Fruit fly (Drosophila melanogaster) whole organism, wandering third instar larva: ENCODE results near the gene CG12071.

ENCODE experiments used
- Abd-B ChIP-seq: fragments of >200 bp; optimal IDR thresholded peaks from 2 replicates; lab custom pipeline; 2017; ENCODE audit warnings: missing biosample characterization, missing genetic modification characterization
- CG32264 ChIP-seq: fragments of 200-800 bp; sonication (Bioruptor generic); optimal IDR thresholded peaks from 2 replicates; lab custom pipeline; 2016; ENCODE audit warnings: missing biosample characterization, missing genetic modification characterization
- CG9705 ChIP-seq: fragments of 200-800 bp; sonication (Bioruptor generic); optimal IDR thresholded peaks from 2 replicates; lab custom pipeline; 2018; ENCODE audit warnings: missing biosample characterization, mild to moderate bottlenecking, missing genetic modification characterization
- CrebA ChIP-seq: fragments of 200-800 bp; sonication (Bioruptor generic); optimal IDR thresholded peaks from 2 replicates; lab custom pipeline; 2016; ENCODE audit warnings: missing biosample characterization, mild to moderate bottlenecking, missing genetic modification characterization, borderline replicate concordance
- Dif ChIP-seq: fragments of 200-275, 200-300 bp; sonication (Bioruptor generic); optimal IDR thresholded peaks from 2 replicates; lab custom pipeline; 2018; ENCODE audit warnings: missing biosample characterization, missing genetic modification characterization; ENCODE audit not compliant: partially characterized antibody
- GATAd ChIP-seq: sonication (Bioruptor generic); optimal IDR thresholded peaks from 2 replicates; lab custom pipeline; 2016; ENCODE audit warnings: missing biosample characterization, missing genetic modification characterization
- HLH106 ChIP-seq: fragments of 200-800 bp; optimal IDR thresholded peaks from 3 replicates; lab custom pipeline; 2019; ENCODE audit warnings: missing biosample characterization, mild to moderate bottlenecking, missing genetic modification characterization, moderate library complexity
- Hnf4 ChIP-seq: fragments of 200-800 bp; sonication (Bioruptor generic); optimal IDR thresholded peaks from 2 replicates; lab custom pipeline; 2016; ENCODE audit warnings: missing biosample characterization, mild to moderate bottlenecking, missing genetic modification characterization
- Hr78 ChIP-seq: fragments of >200 bp; optimal IDR thresholded peaks from 2 replicates; lab custom pipeline; 2017; ENCODE audit warnings: missing biosample characterization, missing genetic modification characterization
- Hr83 ChIP-seq: fragments of 200-300 bp; sonication (Bioruptor generic); optimal IDR thresholded peaks from 2 replicates; lab custom pipeline; 2016; ENCODE audit warnings: missing biosample characterization, mild to moderate bottlenecking, missing genetic modification characterization, moderate library complexity; ENCODE audit not compliant: poor library complexity, severe bottlenecking
- Jra ChIP-seq: sonication (Bioruptor generic); optimal IDR thresholded peaks from 2 replicates; lab custom pipeline; 2016; ENCODE audit warnings: missing biosample characterization, missing genetic modification characterization
- Mio ChIP-seq: sonication (Bioruptor generic); optimal IDR thresholded peaks from 2 replicates; lab custom pipeline; 2016; ENCODE audit warnings: missing biosample characterization, missing genetic modification characterization
- Myc ChIP-seq: fragments of >200 bp; optimal IDR thresholded peaks from 2 replicates; lab custom pipeline; 2017
- N ChIP-seq: fragments of >200 bp; optimal IDR thresholded peaks from 2 replicates; lab custom pipeline; 2018; ENCODE audit warnings: missing biosample characterization, missing external identifiers, missing genetic modification characterization
- OdsH ChIP-seq: fragments of 200-800 bp; sonication (Bioruptor generic); optimal IDR thresholded peaks from 2 replicates; lab custom pipeline; 2016; ENCODE audit warnings: missing biosample characterization, mild to moderate bottlenecking, missing genetic modification characterization
- Rel ChIP-seq, 2 experiments: fragments of 200-800 bp; sonication (Bioruptor generic) in 1 of 2; optimal IDR thresholded peaks; 2 replicates in 1 of 2; 3 replicates in 1 of 2; lab custom pipeline; 2016 to 2019; ENCODE audit warnings: mild to moderate bottlenecking in 2 of 2, missing biosample characterization in 2 of 2, missing genetic modification characterization in 2 of 2, moderate library complexity in 1 of 2
- Sp1 ChIP-seq: fragments of 200-800 bp; sonication (Bioruptor generic); optimal IDR thresholded peaks from 3 replicates; lab custom pipeline; 2019; ENCODE audit warnings: missing biosample characterization, mild to moderate bottlenecking, missing genetic modification characterization, moderate library complexity
- Vsx2 ChIP-seq: fragments of 200-300, 225-300 bp; sonication (Bioruptor generic); optimal IDR thresholded peaks from 2 replicates; lab custom pipeline; 2018; ENCODE audit warnings: missing biosample characterization, missing genetic modification characterization; ENCODE audit not compliant: partially characterized antibody
- br ChIP-seq: fragments of 200-800 bp; sonication (Bioruptor generic); optimal IDR thresholded peaks from 2 replicates; lab custom pipeline; 2016; ENCODE audit warnings: missing biosample characterization, missing genetic modification characterization
- brk ChIP-seq: fragments of 200-800 bp; sonication (Bioruptor generic); optimal IDR thresholded peaks from 2 replicates; lab custom pipeline; 2016; ENCODE audit warnings: missing biosample characterization, mild to moderate bottlenecking, missing genetic modification characterization
- dl ChIP-seq, 2 experiments: fragments of 175-275, 200-275 bp in 1 of 2; fragments of 200-275 bp in 1 of 2; sonication (Bioruptor generic); optimal IDR thresholded peaks; lab custom pipeline; 2018; ENCODE audit warnings: mild to moderate bottlenecking in 2 of 2, missing biosample characterization in 2 of 2, missing genetic modification characterization in 2 of 2, moderate library complexity in 2 of 2; ENCODE audit not compliant: partially characterized antibody in 2 of 2, insufficient read depth in 1 of 2
- dmrt93B ChIP-seq: fragments of 200-800 bp; sonication (Bioruptor generic); optimal IDR thresholded peaks from 2 replicates; lab custom pipeline; 2018; ENCODE audit warnings: missing biosample characterization, mild to moderate bottlenecking, missing genetic modification characterization
- dsf ChIP-seq: sonication (Bioruptor generic); optimal IDR thresholded peaks from 2 replicates; lab custom pipeline; 2016; ENCODE audit warnings: missing biosample characterization, missing genetic modification characterization, borderline replicate concordance
- ey ChIP-seq: fragments of 200-800 bp; sonication (Bioruptor generic); optimal IDR thresholded peaks from 2 replicates; lab custom pipeline; 2016; ENCODE audit warnings: missing biosample characterization, missing genetic modification characterization
- fru ChIP-seq: fragments of 200-800 bp; sonication (Bioruptor generic); optimal IDR thresholded peaks from 3 replicates; lab custom pipeline; 2016; ENCODE audit warnings: missing biosample characterization, mild to moderate bottlenecking, missing genetic modification characterization
- h ChIP-seq: fragments of 200-800 bp; sonication (Bioruptor generic); optimal IDR thresholded peaks from 3 replicates; lab custom pipeline; 2016; ENCODE audit warnings: missing biosample characterization, mild to moderate bottlenecking, missing genetic modification characterization
- jim ChIP-seq: fragments of 175-275, 200-325 bp; sonication (Bioruptor generic); optimal IDR thresholded peaks from 2 replicates; lab custom pipeline; 2016; ENCODE audit warnings: missing biosample characterization, mild to moderate bottlenecking, missing genetic modification characterization
- lola ChIP-seq: fragments of >200 bp; optimal IDR thresholded peaks from 2 replicates; lab custom pipeline; 2017; ENCODE audit warnings: missing biosample characterization, missing genetic modification characterization
- psq ChIP-seq: fragments of 200-800 bp; sonication (Bioruptor generic); optimal IDR thresholded peaks from 3 replicates; lab custom pipeline; 2017; ENCODE audit warnings: missing biosample characterization, mild to moderate bottlenecking, missing genetic modification characterization, moderate library complexity
- rgr ChIP-seq: fragments of 200-800 bp; sonication (Bioruptor generic); optimal IDR thresholded peaks from 3 replicates; lab custom pipeline; 2016; ENCODE audit warnings: missing biosample characterization, mild to moderate bottlenecking, missing genetic modification characterization
- sage ChIP-seq: fragments of 200-800 bp; sonication (Bioruptor generic); optimal IDR thresholded peaks from 2 replicates; lab custom pipeline; 2016; ENCODE audit warnings: missing biosample characterization, mild to moderate bottlenecking, missing genetic modification characterization
- sv ChIP-seq: fragments of 200-800 bp; sonication (Bioruptor generic); optimal IDR thresholded peaks from 3 replicates; lab custom pipeline; 2016; ENCODE audit warnings: missing biosample characterization, missing genetic modification characterization
- tai ChIP-seq: sonication (Bioruptor generic); optimal IDR thresholded peaks from 2 replicates; lab custom pipeline; 2016; ENCODE audit warnings: missing biosample characterization, missing genetic modification characterization
- usp ChIP-seq: fragments of >200 bp; optimal IDR thresholded peaks from 2 replicates; lab custom pipeline; 2017; ENCODE audit warnings: missing biosample characterization, missing genetic modification characterization
- woc ChIP-seq: sonication (Bioruptor generic); optimal IDR thresholded peaks from 2 replicates; lab custom pipeline; 2016; ENCODE audit warnings: missing biosample characterization, mild to moderate bottlenecking, missing genetic modification characterization

CG12071 gene

dm6 chr3R:30880894-30881293 is at the start of gene CG12071:
Gene CG12071, minus strand, starts transcription at chr3R:30881027.
- TF ChIP-seq Hr83, result no peak
- TF ChIP-seq usp (GFP tag; lab: Kevin White, UChicago), result no peak
- TF ChIP-seq Mio (GFP tag; lab: Kevin White, UChicago), result no peak
- TF ChIP-seq jim (GFP tag; lab: Kevin White, UChicago), result no peak
- no peak for TF ChIP-seq rgr (GFP tag; lab: Kevin White, UChicago)
- no peak for TF ChIP-seq sage (GFP tag; lab: Kevin White, UChicago)
- TF ChIP-seq tai (GFP tag; lab: Kevin White, UChicago), result no peak
- TF ChIP-seq Jra (GFP tag; lab: Kevin White, UChicago), result no peak
- no peak for TF ChIP-seq Vsx2
- TF ChIP-seq Hnf4 (GFP tag; lab: Kevin White, UChicago), result no peak
- no peak for TF ChIP-seq h
- no peak for TF ChIP-seq dmrt93B (GFP tag; lab: Kevin White, UChicago)
- TF ChIP-seq CG32264 (GFP tag; lab: Kevin White, UChicago), result no peak
- TF ChIP-seq br, result no peak
- TF ChIP-seq CG9705 (GFP tag; lab: Kevin White, UChicago), result no peak
- no peak for TF ChIP-seq woc
- TF ChIP-seq brk (GFP tag; lab: Kevin White, UChicago), result no peak
- TF ChIP-seq, all 38 proteins: peak for 0

DNA sequence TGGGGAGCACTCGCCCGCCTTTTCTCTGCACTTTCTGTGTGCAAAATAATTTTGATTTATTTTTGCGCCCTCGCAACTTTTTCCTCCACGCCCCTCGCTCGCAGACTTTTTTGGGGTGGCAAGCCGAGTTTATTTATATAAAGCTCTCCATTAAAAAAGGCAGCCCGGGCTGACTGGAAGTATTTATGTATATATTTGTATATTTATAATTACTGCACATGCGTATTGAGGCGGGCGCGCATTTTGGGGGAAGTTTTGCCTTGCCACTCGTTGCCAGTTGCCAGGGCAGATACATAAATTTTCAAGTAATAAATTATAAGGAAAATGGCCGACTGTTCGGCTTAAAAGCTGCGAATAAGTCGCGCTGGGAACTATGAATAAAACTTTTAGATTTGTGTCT is 47.8 kb upstream of the CG12071 start:
- TF ChIP-seq Jra (GFP tag; lab: Kevin White, UChicago), result no peak
- TF ChIP-seq woc, result no peak
- TF ChIP-seq h, result no peak
- TF ChIP-seq usp (GFP tag; lab: Kevin White, UChicago), result no peak
- no peak for TF ChIP-seq dsf
- TF ChIP-seq ey (GFP tag; lab: Kevin White, UChicago), result no peak
- TF ChIP-seq sv (GFP tag; lab: Kevin White, UChicago), result no peak
- TF ChIP-seq GATAd (GFP tag; lab: Kevin White, UChicago), result no peak
- TF ChIP-seq Hnf4 (GFP tag; lab: Kevin White, UChicago), result no peak
- TF ChIP-seq Dif (GFP tag; lab: Kevin White, UChicago), result no peak
- no peak for TF ChIP-seq lola (GFP tag; lab: Kevin White, UChicago)

- TF ChIP-seq Sp1 (GFP tag; lab: Kevin White, UChicago) (no peak), Rel (GFP tag; optimal IDR thresholded peaks at IDR 0.05; lab: Kevin White, UChicago) (no peak), Rel (tag; optimal IDR thresholded peaks at IDR 0.05; lab: Kevin White, UChicago) (peak; percentile 14), HLH106 (tag; lab: Kevin White, UChicago) (no peak)
- TF ChIP-seq, all 38 proteins: peak for 1
Measured at dm6 chr3R:30926033-30926432, 45.2 kb upstream of the CG12071 start.

- TF ChIP-seq dsf (no peak), CG32264 (GFP tag; lab: Kevin White, UChicago) (no peak), Myc (no peak), h (no peak), Dif (GFP tag; lab: Kevin White, UChicago) (no peak), Hr78 (GFP tag; lab: Kevin White, UChicago) (no peak)
Measured at dm6 chr3R:30925436-30925835, 44.6 kb upstream of the CG12071 start.

DNA sequence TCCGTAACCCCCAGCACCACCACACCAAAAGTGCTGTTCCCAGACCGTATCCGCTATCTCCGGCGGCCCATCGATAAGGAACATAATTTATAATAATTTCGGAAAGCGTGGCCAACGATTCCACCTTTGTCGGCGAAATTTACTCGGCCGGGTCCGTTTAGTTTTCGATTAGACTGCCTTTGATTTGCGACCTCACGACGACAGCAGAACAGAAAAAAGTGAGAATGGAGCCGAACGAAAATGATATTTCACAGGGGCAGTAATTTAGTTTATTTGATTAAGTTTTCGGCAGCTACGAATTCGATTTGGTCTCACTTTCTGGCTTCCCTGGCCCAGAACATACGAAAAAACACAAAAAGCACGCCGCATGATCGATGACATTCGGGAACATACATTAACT is 42.8 kb upstream of the CG12071 start:
- TF ChIP-seq jim (GFP tag; lab: Kevin White, UChicago) (no peak), fru (no peak), Mio (GFP tag; lab: Kevin White, UChicago) (no peak), dmrt93B (GFP tag; lab: Kevin White, UChicago) (no peak), usp (GFP tag; lab: Kevin White, UChicago) (no peak), Abd-B (GFP tag; lab: Kevin White, UChicago) (no peak), rgr (GFP tag; lab: Kevin White, UChicago) (no peak), h (no peak), dl (GFP tag; optimal IDR thresholded peaks at IDR 0.05; lab: Kevin White, UChicago; ENCODE audit: insufficient read depth in 1 of 2, partially characterized antibody in 2 of 2) (no peak), psq (GFP tag; lab: Kevin White, UChicago) (no peak), sage (GFP tag; lab: Kevin White, UChicago) (no peak), Rel (GFP tag; optimal IDR thresholded peaks at IDR 0.05; lab: Kevin White, UChicago) (no peak), Rel (tag; optimal IDR thresholded peaks at IDR 0.05; lab: Kevin White, UChicago) (no peak), Vsx2 (no peak), CG9705 (GFP tag; lab: Kevin White, UChicago) (no peak), CrebA (GFP tag; lab: Kevin White, UChicago) (no peak), N (GFP tag; lab: Kevin White, UChicago) (no peak), OdsH (GFP tag; lab: Kevin White, UChicago) (no peak), brk (GFP tag; lab: Kevin White, UChicago) (no peak)
